Worm (Caenorhabditis elegans): ENCODE data around the gene T16G1.2.

ce11 chrV:12961085-12961560 lies 31.8 kb downstream of the T16G1.2 start, which contains the start of gene mpst-7:
- no peak for TF ChIP-seq ama-1 (optimal IDR thresholded peaks at IDR 0.05)
- TF ChIP-seq ceh-13 (GFP tag; optimal IDR thresholded peaks at IDR 0.05): no peak
- no peak for TF ChIP-seq hmg-4 (GFP tag; optimal IDR thresholded peaks at IDR 0.05)
- TF ChIP-seq sea-1 (GFP tag; conservative IDR thresholded peaks at IDR 0.05): no peak
- no peak for TF ChIP-seq pes-1 (GFP tag; IDR thresholded peaks at IDR 0.05)
- TF ChIP-seq aly-1 (tag; optimal IDR thresholded peaks at IDR 0.05): no peak
- TF ChIP-seq hnd-1 (tag; optimal IDR thresholded peaks at IDR 0.05): no peak
- no peak for TF ChIP-seq tbx-37 (GFP tag; conservative IDR thresholded peaks at IDR 0.05)
- no peak for TF ChIP-seq B0310.2 (tag; optimal IDR thresholded peaks at IDR 0.05)
- TF ChIP-seq tbx-11 (GFP tag; IDR thresholded peaks at IDR 0.05): no peak
- no peak for TF ChIP-seq tra-4 (tag; optimal IDR thresholded peaks at IDR 0.05)
- TF ChIP-seq ceh-36 (tag; optimal IDR thresholded peaks at IDR 0.05): no peak
- no peak for TF ChIP-seq F13C5.2 (tag; optimal IDR thresholded peaks at IDR 0.05)
- no peak for TF ChIP-seq scrt-1 (GFP tag; IDR thresholded peaks at IDR 0.05)

Measured in whole organism, early embryonic.